Fruit fly (Drosophila melanogaster) ovary, adult (tissue): ENCODE results near the gene Snmp2.

ENCODE experiments used
- CG17801 ChIP-seq: fragments of 200-800 bp; optimal IDR thresholded peaks from 2 replicates; lab custom pipeline; 2019; ENCODE audit warnings: missing biosample characterization, mild to moderate bottlenecking, missing genetic modification characterization, moderate library complexity; ENCODE audit not compliant: partially characterized antibody

The Snmp2 gene

dm6 chr3L:7747044-7747443, 4.2 kb upstream of the Snmp2 start, which contains the start of gene CG13685:
Gene CG13685, plus strand, starts transcription at chr3L:7747344.
- no peak for TF ChIP-seq CG17801 (GFP tag; lab: Kevin White, UChicago)

- no peak for TF ChIP-seq CG17801 (GFP tag; lab: Kevin White, UChicago)
These were observed 900 bp upstream of the Snmp2 start for dm6 chr3L:7743741-7744140.

dm6 chr3L:7741953-7742352, 888 bp downstream of the Snmp2 start:
- no peak for TF ChIP-seq CG17801 (GFP tag; lab: Kevin White, UChicago)

- no peak for TF ChIP-seq CG17801 (GFP tag; lab: Kevin White, UChicago)
These were observed 10.6 kb downstream of the Snmp2 start, which contains the start of gene CG8492 for dm6 chr3L:7732141-7732748. Gene CG8492, minus strand, starts transcription at chr3L:7732191.

dm6 chr3L:7726690-7727089, 16.2 kb downstream of the Snmp2 start:
- no peak for TF ChIP-seq CG17801 (GFP tag; lab: Kevin White, UChicago)

dm6 chr3L:7726285-7726684, 16.6 kb downstream of the Snmp2 start, which contains the start of gene CG7457:
Gene CG7457, minus strand, starts transcription at chr3L:7726473.
- no peak for TF ChIP-seq CG17801 (GFP tag; lab: Kevin White, UChicago)

- no peak for TF ChIP-seq CG17801 (GFP tag; lab: Kevin White, UChicago)
These were observed 21.3 kb downstream of the Snmp2 start for dm6 chr3L:7721527-7721926.

- no peak for TF ChIP-seq CG17801 (GFP tag; lab: Kevin White, UChicago)
These were observed 23.4 kb downstream of the Snmp2 start for dm6 chr3L:7719418-7719789.

dm6 chr3L:7718561-7719417, 24.1 kb downstream of the Snmp2 start, which contains the start of gene Mcad:
Gene Mcad, plus strand, starts transcription at chr3L:7719350.
- peak; percentile 88 for TF ChIP-seq CG17801 (GFP tag; lab: Kevin White, UChicago)

dm6 chr3L:7717863-7718560, 24.8 kb downstream of the Snmp2 start, which contains the start of gene Ank2:
Gene Ank2, minus strand, starts transcription at chr3L:7718395.
- no peak for TF ChIP-seq CG17801 (GFP tag; lab: Kevin White, UChicago)

- no peak for TF ChIP-seq CG17801 (GFP tag; lab: Kevin White, UChicago)
These were observed 28.4 kb downstream of the Snmp2 start for dm6 chr3L:7714301-7714946.

- no peak for TF ChIP-seq CG17801 (GFP tag; lab: Kevin White, UChicago)
These were observed 29.5 kb downstream of the Snmp2 start for dm6 chr3L:7713378-7713777.

- TF ChIP-seq CG17801 (GFP tag; lab: Kevin White, UChicago): no peak
These were observed 47.3 kb downstream of the Snmp2 start, which contains the start of gene CG44195 for dm6 chr3L:7695554-7695953. Gene CG44195, minus strand, starts transcription at chr3L:7695654.
